Fruit fly (Drosophila melanogaster) whole organism, embryonic: ENCODE measurements around the gene scramb2.

ENCODE experiments used
- Atf3 ChIP-seq: fragments of 200-800 bp; sonication (Bioruptor generic); optimal IDR thresholded peaks from 3 replicates; lab custom pipeline; 2016; ENCODE audit warnings: missing biosample characterization, missing genetic modification characterization
- B-H2 ChIP-seq: fragments of 200-800 bp; sonication (Bioruptor generic); optimal IDR thresholded peaks from 2 replicates; lab custom pipeline; 2018; ENCODE audit warnings: missing biosample characterization, mild to moderate bottlenecking, missing genetic modification characterization
- BtbVII ChIP-seq: fragments of 200-800 bp; sonication (Bioruptor generic); optimal IDR thresholded peaks from 3 replicates; lab custom pipeline; 2017; ENCODE audit warnings: missing biosample characterization, mild to moderate bottlenecking, missing genetic modification characterization
- CG12155 ChIP-seq: fragments of 200-800 bp; sonication (Bioruptor generic); optimal IDR thresholded peaks from 3 replicates; lab custom pipeline; 2016; ENCODE audit warnings: missing biosample characterization, missing genetic modification characterization
- CG1233 ChIP-seq: fragments of 200-800 bp; sonication (Bioruptor generic); optimal IDR thresholded peaks from 4 replicates; lab custom pipeline; 2018; ENCODE audit warnings: missing biosample characterization, mild to moderate bottlenecking, missing genetic modification characterization
- CG13894 ChIP-seq: fragments of 200-800 bp; sonication (Bioruptor generic); optimal IDR thresholded peaks from 3 replicates; lab custom pipeline; 2018; ENCODE audit warnings: missing biosample characterization, mild to moderate bottlenecking, missing genetic modification characterization, moderate library complexity
- CG14441 ChIP-seq: fragments of 200-800 bp; sonication (Bioruptor generic); IDR thresholded peaks from 2 replicates; pipeline ENCODE4 v1.3.6; 2022; ENCODE audit warnings: missing biosample characterization, missing genetic modification characterization
- CG1602 ChIP-seq: fragments of 200-800 bp; sonication (Bioruptor generic); optimal IDR thresholded peaks from 3 replicates; lab custom pipeline; 2016; ENCODE audit warnings: missing biosample characterization, missing genetic modification characterization
- CG1647 ChIP-seq: fragments of 200-800 bp; sonication (Bioruptor generic); optimal IDR thresholded peaks from 3 replicates; lab custom pipeline; 2016; ENCODE audit warnings: missing biosample characterization, missing genetic modification characterization
- CG17186 ChIP-seq: fragments of 200-800 bp; sonication (Bioruptor generic); optimal IDR thresholded peaks from 3 replicates; lab custom pipeline; 2017; ENCODE audit warnings: missing biosample characterization, missing genetic modification reagents, missing genetic modification characterization
- CG18619 ChIP-seq: fragments of 200-800 bp; sonication (Bioruptor generic); optimal IDR thresholded peaks from 3 replicates; lab custom pipeline; 2017; ENCODE audit warnings: missing biosample characterization, mild to moderate bottlenecking, missing genetic modification characterization
- CG3281 ChIP-seq: fragments of 200-800 bp; sonication (Bioruptor generic); optimal IDR thresholded peaks from 3 replicates; lab custom pipeline; 2017; ENCODE audit warnings: missing biosample characterization, mild to moderate bottlenecking, missing genetic modification characterization
- CG4328 ChIP-seq: fragments of 200-800 bp; sonication (Bioruptor generic); optimal IDR thresholded peaks from 3 replicates; lab custom pipeline; 2017; ENCODE audit warnings: missing biosample characterization, missing genetic modification reagents, missing genetic modification characterization
- CG4854 ChIP-seq: fragments of 200-800 bp; sonication (Bioruptor generic); optimal IDR thresholded peaks from 2 replicates; lab custom pipeline; 2016; ENCODE audit warnings: missing biosample characterization, missing genetic modification characterization, inconsistent platforms
- CG7786 ChIP-seq: fragments of 200-800 bp; sonication (Bioruptor generic); optimal IDR thresholded peaks from 2 replicates; lab custom pipeline; 2016; ENCODE audit warnings: missing biosample characterization, missing genetic modification characterization
- CG8089 ChIP-seq: fragments of 200-800 bp; sonication (Bioruptor generic); optimal IDR thresholded peaks from 3 replicates; lab custom pipeline; 2016; ENCODE audit warnings: missing biosample characterization, missing genetic modification characterization
- CG8281 ChIP-seq: fragments of 200-800 bp; sonication (Bioruptor generic); optimal IDR thresholded peaks from 2 replicates; lab custom pipeline; 2018; ENCODE audit warnings: missing biosample characterization, mild to moderate bottlenecking, missing genetic modification characterization, moderate library complexity
- CG8290 ChIP-seq, 3 experiments: fragments of 200-800 bp; sonication (Bioruptor generic); optimal IDR thresholded peaks; 2 replicates each; lab custom pipeline; 2016 to 2019; ENCODE audit warnings: missing biosample characterization in 3 of 3, missing genetic modification characterization in 3 of 3, mild to moderate bottlenecking in 2 of 3, moderate library complexity in 1 of 3
- CG9727 ChIP-seq: fragments of 200-800 bp; sonication (Bioruptor generic); optimal IDR thresholded peaks from 3 replicates; lab custom pipeline; 2017; ENCODE audit warnings: missing biosample characterization, mild to moderate bottlenecking, missing genetic modification characterization
- CrebB ChIP-seq: fragments of 200-800 bp; sonication (Bioruptor generic); optimal IDR thresholded peaks from 3 replicates; lab custom pipeline; 2018; ENCODE audit warnings: missing biosample characterization, mild to moderate bottlenecking, missing genetic modification characterization
- D19A ChIP-seq: fragments of 200-800 bp; optimal IDR thresholded peaks from 3 replicates; lab custom pipeline; 2019; ENCODE audit warnings: missing biosample characterization, mild to moderate bottlenecking, missing genetic modification characterization, moderate library complexity
- Dp ChIP-seq: fragments of 200-800 bp; sonication (Bioruptor generic); optimal IDR thresholded peaks from 2 replicates; lab custom pipeline; 2018; ENCODE audit warnings: missing biosample characterization, mild to moderate bottlenecking, missing genetic modification characterization, moderate library complexity
- Dref ChIP-seq: fragments of 200-800 bp; sonication (Bioruptor generic); IDR thresholded peaks from 2 replicates; pipeline ENCODE4 v1.3.6; 2022; ENCODE audit warnings: missing biosample characterization, missing genetic modification characterization
- Eip74EF ChIP-seq, 2 experiments: fragments of 200-800 bp in 1 of 2; fragments of >200 bp in 1 of 2; sonication (Bioruptor generic) in 1 of 2; optimal IDR thresholded peaks; 2 replicates each; lab custom pipeline; 2017 to 2019; ENCODE audit warnings: missing biosample characterization in 2 of 2, missing genetic modification characterization in 2 of 2, mild to moderate bottlenecking in 1 of 2, moderate library complexity in 1 of 2
- HLH54F ChIP-seq: fragments of 200-800 bp; sonication (Bioruptor generic); optimal IDR thresholded peaks from 3 replicates; lab custom pipeline; 2016; ENCODE audit warnings: missing biosample characterization, missing genetic modification characterization
- Hr39 ChIP-seq: fragments of >200 bp; optimal IDR thresholded peaks from 2 replicates; lab custom pipeline; 2017
- MESR4 ChIP-seq: fragments of 200-800 bp; sonication (Bioruptor generic); optimal IDR thresholded peaks from 2 replicates; lab custom pipeline; 2018; ENCODE audit warnings: missing biosample characterization, mild to moderate bottlenecking, missing genetic modification characterization, moderate library complexity
- Nf-YB ChIP-seq: fragments of 200-800 bp; sonication (Bioruptor generic); optimal IDR thresholded peaks from 3 replicates; lab custom pipeline; 2019; ENCODE audit warnings: missing biosample characterization, mild to moderate bottlenecking, missing genetic modification characterization, moderate library complexity
- Side ChIP-seq: fragments of 200-800 bp; sonication (Bioruptor generic); optimal IDR thresholded peaks from 2 replicates; lab custom pipeline; 2016; ENCODE audit warnings: missing biosample characterization, missing genetic modification characterization
- Sox102F ChIP-seq: fragments of 200-800 bp; sonication (Bioruptor generic); optimal IDR thresholded peaks from 2 replicates; lab custom pipeline; 2018; ENCODE audit warnings: missing biosample characterization, mild to moderate bottlenecking, missing genetic modification characterization, moderate library complexity
- Usf ChIP-seq: fragments of 200-800 bp; sonication (Bioruptor generic); optimal IDR thresholded peaks from 2 replicates; lab custom pipeline; 2017; ENCODE audit warnings: missing genotype, missing biosample characterization, missing genetic modification characterization
- Vsx1 ChIP-seq: fragments of 200-800 bp; sonication (Bioruptor generic); optimal IDR thresholded peaks from 2 replicates; lab custom pipeline; 2017; ENCODE audit warnings: missing biosample characterization, mild to moderate bottlenecking, missing genetic modification characterization, missing genetic modification reagents
- al ChIP-seq: fragments of 200-800 bp; sonication (Bioruptor generic); IDR thresholded peaks from 2 replicates; pipeline ENCODE4 v1.3.6; 2022; ENCODE audit warnings: missing biosample characterization, missing genetic modification characterization
- bowl ChIP-seq: fragments of 200-800 bp; sonication (Bioruptor generic); IDR thresholded peaks from 2 replicates; pipeline ENCODE4 v1.3.6; 2022; ENCODE audit warnings: missing biosample characterization, missing genetic modification characterization
- chif ChIP-seq, 2 experiments: fragments of 200-800 bp; sonication (Bioruptor generic); optimal IDR thresholded peaks; 3 replicates each; lab custom pipeline; 2016; ENCODE audit warnings: missing biosample characterization in 2 of 2, missing genetic modification characterization in 2 of 2
- emc ChIP-seq: fragments of 200-800 bp; sonication (Bioruptor generic); optimal IDR thresholded peaks from 2 replicates; lab custom pipeline; 2016; ENCODE audit warnings: missing biosample characterization, missing genetic modification characterization
- fd102C ChIP-seq: fragments of 200-800 bp; sonication (Bioruptor generic); optimal IDR thresholded peaks from 2 replicates; lab custom pipeline; 2018; ENCODE audit warnings: missing biosample characterization, mild to moderate bottlenecking, missing genetic modification characterization, moderate library complexity
- ftz-f1 ChIP-seq: fragments of 200-800 bp; sonication (Bioruptor generic); optimal IDR thresholded peaks from 2 replicates; lab custom pipeline; 2016; ENCODE audit warnings: missing biosample characterization, missing genetic modification characterization
- grn ChIP-seq: fragments of 200-800 bp; sonication (Bioruptor generic); optimal IDR thresholded peaks from 3 replicates; lab custom pipeline; 2017; ENCODE audit warnings: missing biosample characterization, missing genetic modification characterization
- lov ChIP-seq, 2 experiments: fragments of 200-800 bp in 1 of 2; fragments of >200 bp in 1 of 2; sonication (Bioruptor generic) in 1 of 2; IDR thresholded peaks in 1 of 2; optimal IDR thresholded peaks in 1 of 2; 2 replicates in 1 of 2; 3 replicates in 1 of 2; pipeline versions ENCODE4 v1.3.6 to Lab custom; 2017 to 2022; ENCODE audit warnings: missing biosample characterization in 1 of 2, missing genetic modification characterization in 1 of 2
- pan ChIP-seq, 4 experiments: fragments of >200 bp in 3 of 4; fragments of 200-800 bp in 1 of 4; sonication (Bioruptor generic) in 1 of 4; optimal IDR thresholded peaks in 3 of 4; IDR thresholded peaks in 1 of 4; 2 replicates each; pipeline versions ENCODE4 v1.3.6 to Lab custom; 2017 to 2022; ENCODE audit warnings: missing biosample characterization in 2 of 4, missing genetic modification characterization in 2 of 4, mixed read lengths in 1 of 4
- psq ChIP-seq: fragments of 200-800 bp; sonication (Bioruptor generic); optimal IDR thresholded peaks from 2 replicates; lab custom pipeline; 2017; ENCODE audit warnings: missing biosample characterization, missing genetic modification characterization
- pzg ChIP-seq: fragments of 200-800 bp; sonication (Bioruptor generic); optimal IDR thresholded peaks from 3 replicates; lab custom pipeline; 2018; ENCODE audit warnings: missing biosample characterization, mild to moderate bottlenecking, missing genetic modification characterization, moderate library complexity
- ranshi ChIP-seq: fragments of 200-800 bp; sonication (Bioruptor generic); IDR thresholded peaks from 2 replicates; pipeline ENCODE4 v1.3.6; 2022; ENCODE audit warnings: missing biosample characterization, missing genetic modification characterization
- ro ChIP-seq: fragments of 200-800 bp; sonication (Bioruptor generic); IDR thresholded peaks from 2 replicates; pipeline ENCODE4 v1.3.6; 2022; ENCODE audit warnings: missing biosample characterization, missing genetic modification characterization
- sens ChIP-seq: fragments of 200-800 bp; sonication (Bioruptor generic); peaks from one replicate; lab custom pipeline; 2016; ENCODE audit warnings: missing biosample characterization, missing genetic modification characterization
- slbo ChIP-seq: fragments of 200-800 bp; sonication (Bioruptor generic); IDR thresholded peaks from 2 replicates; pipeline ENCODE4 v1.3.6; 2022; ENCODE audit warnings: missing biosample characterization, missing genetic modification characterization
- sob ChIP-seq: fragments of 200-800 bp; sonication (Bioruptor generic); IDR thresholded peaks from 2 replicates; pipeline ENCODE4 v1.3.6; 2022; ENCODE audit warnings: missing biosample characterization, missing genetic modification characterization
- tna ChIP-seq: fragments of 200-800 bp; sonication (Bioruptor generic); IDR thresholded peaks from 2 replicates; pipeline ENCODE4 v1.3.6; 2022; ENCODE audit warnings: missing biosample characterization, missing genetic modification characterization; ENCODE audit not compliant: partially characterized antibody

Gene scramb2

dm6 chr3L:3077568-3078107 is 31.0 kb upstream of the scramb2 start (continued):
- peak; percentile 47 for TF ChIP-seq CG3281 (GFP tag; lab: Kevin White, UChicago)
- no peak for TF ChIP-seq D19A
- TF ChIP-seq sob (GFP tag; lab: Robert Waterston, UW): peak; percentile 58; the same call in 1 of the 2 replicates
- peak in 1 of 2 experiments; percentile 44 for TF ChIP-seq Eip74EF (GFP tag; optimal IDR thresholded peaks at IDR 0.05; lab: Kevin White, UChicago)
- peak; percentile 45 for TF ChIP-seq CG18619
- TF ChIP-seq pan (optimal IDR thresholded peaks at IDR 0.05; lab: Kevin White, UChicago): no peak
- TF ChIP-seq pan (GFP tag; optimal IDR thresholded peaks at IDR 0.05 in 1 of 2, IDR thresholded peaks at IDR 0.05 in 1 of 2): peak in 1 of 2 experiments; percentile 58
- peak; percentile 26 for TF ChIP-seq grn (GFP tag; lab: Kevin White, UChicago)
- peak; percentile 20; the same call in 1 of the 2 replicates for TF ChIP-seq al (GFP tag; lab: Robert Waterston, UW)
- no peak for TF ChIP-seq CG4854
- TF ChIP-seq Atf3 (GFP tag; lab: Kevin White, UChicago): no peak
- TF ChIP-seq tna (GFP tag; lab: Robert Waterston, UW): peak; percentile 61; the same call in 1 of the 2 replicates
- TF ChIP-seq CG8290 (GFP tag; optimal IDR thresholded peaks at IDR 0.05; lab: Kevin White, UChicago): no peak
- peak in 1 of 2 experiments; percentile 84 for TF ChIP-seq CG8290 (tag; optimal IDR thresholded peaks at IDR 0.05; lab: Kevin White, UChicago)
- peak; percentile 4; the same call in 1 of the 2 replicates for TF ChIP-seq ranshi (GFP tag; lab: Robert Waterston, UW)
- TF ChIP-seq CrebB (tag; lab: Kevin White, UChicago): peak; percentile 20
- no peak for TF ChIP-seq Vsx1
- TF ChIP-seq Hr39: no peak
- no peak for TF ChIP-seq CG1233 (GFP tag; lab: Kevin White, UChicago)
- TF ChIP-seq Sox102F (GFP tag; lab: Kevin White, UChicago): no peak
- TF ChIP-seq ftz-f1 (GFP tag; lab: Kevin White, UChicago): peak; percentile 63
- no peak for TF ChIP-seq CG14441
- TF ChIP-seq HLH54F (GFP tag; lab: Kevin White, UChicago): no peak
- no peak for TF ChIP-seq chif (GFP tag; optimal IDR thresholded peaks at IDR 0.05; lab: Kevin White, UChicago)
- no peak for TF ChIP-seq CG1602 (GFP tag; lab: Kevin White, UChicago)
- peak; percentile 58 for TF ChIP-seq slbo (GFP tag; lab: Robert Waterston, UW)
- TF ChIP-seq MESR4 (GFP tag; lab: Kevin White, UChicago): no peak
- TF ChIP-seq CG8089: no peak
- TF ChIP-seq Nf-YB (GFP tag; lab: Kevin White, UChicago): no peak
- no peak for TF ChIP-seq CG1647 (GFP tag; lab: Kevin White, UChicago)
- TF ChIP-seq psq (GFP tag; lab: Kevin White, UChicago): peak; percentile 63
- TF ChIP-seq CG17186: no peak
- no peak for TF ChIP-seq fd102C (GFP tag; lab: Kevin White, UChicago)
- TF ChIP-seq Dp (GFP tag; lab: Kevin White, UChicago): peak; percentile 26
- peak; percentile 73 for TF ChIP-seq B-H2 (GFP tag; lab: Kevin White, UChicago)
- peak; percentile 36 for TF ChIP-seq CG7786
- no peak for TF ChIP-seq pzg (GFP tag; lab: Kevin White, UChicago)
- TF ChIP-seq CG8281: peak; percentile 79
- TF ChIP-seq ro: no peak
- peak; percentile 3 for TF ChIP-seq CG12155 (GFP tag; lab: Kevin White, UChicago)
- peak; percentile 23; the same call in 1 of the 2 replicates for TF ChIP-seq Dref (GFP tag; lab: Robert Waterston, UW)
- TF ChIP-seq CG13894 (tag; lab: Kevin White, UChicago): peak; percentile 61
- no peak for TF ChIP-seq Usf
- TF ChIP-seq CG4328 (GFP tag; lab: Kevin White, UChicago): peak; percentile 10
- no peak for TF ChIP-seq bowl
- peak; percentile 45 for TF ChIP-seq BtbVII
- no peak for TF ChIP-seq lov (optimal IDR thresholded peaks at IDR 0.05; lab: Kevin White, UChicago)
- peak; percentile 73; the same call in 1 of the 3 replicates for TF ChIP-seq lov (GFP tag; IDR thresholded peaks at IDR 0.05; lab: Robert Waterston, UW)
- no peak for TF ChIP-seq CG9727 (GFP tag; lab: Kevin White, UChicago)
- TF ChIP-seq Side: peak; percentile 38
- TF ChIP-seq emc (GFP tag; lab: Kevin White, UChicago): no peak
- peak; percentile 53 for TF ChIP-seq sens (GFP tag; lab: Kevin White, UChicago)
